Fruit fly (Drosophila melanogaster): ENCODE data around the gene Fancd2.

The Fancd2 gene

dm6 chr3R:20832689-20833524 lies 16.9 kb upstream of the Fancd2 start, which contains the start of gene Synd (continued):
- TF ChIP-seq lola (GFP tag; optimal IDR thresholded peaks at IDR 0.05) (peak; percentile 12), dmrt93B (GFP tag; optimal IDR thresholded peaks at IDR 0.05) (no peak), foxo (GFP tag; optimal IDR thresholded peaks at IDR 0.05) (peak in 1 of 2 experiments; percentile 55), woc (GFP tag; optimal IDR thresholded peaks at IDR 0.05) (peak; percentile 2), tai (GFP tag; optimal IDR thresholded peaks at IDR 0.05) (peak; percentile 17), Dif (GFP tag; optimal IDR thresholded peaks at IDR 0.05; ENCODE audit: partially characterized antibody) (peak; percentile 11), CG32264 (GFP tag; optimal IDR thresholded peaks at IDR 0.05) (no peak), Myc (optimal IDR thresholded peaks at IDR 0.05) (no peak)

- TF ChIP-seq CrebA (GFP tag; optimal IDR thresholded peaks at IDR 0.05; ENCODE audit: borderline replicate concordance) (no peak), Jra (GFP tag; optimal IDR thresholded peaks at IDR 0.05) (no peak), sage (GFP tag; optimal IDR thresholded peaks at IDR 0.05) (peak; percentile 2)
These were observed 15.0 kb upstream of the Fancd2 start, which contains the start of gene CG31223 for dm6 chr3R:20830963-20831362. Gene CG31223, plus strand, starts transcription at chr3R:20831127.

dm6 chr3R:20830153-20830695 lies 14.2 kb upstream of the Fancd2 start, which contains the start of gene Adss:
Gene Adss, minus strand, starts transcription at chr3R:20830580.
- TF ChIP-seq h (GFP tag; optimal IDR thresholded peaks at IDR 0.05) (peak; percentile 14), foxo (GFP tag; optimal IDR thresholded peaks at IDR 0.05) (peak in 1 of 2 experiments; percentile 9), dl (GFP tag; optimal IDR thresholded peaks at IDR 0.05; ENCODE audit: insufficient read depth in 1 of 2, partially characterized antibody in 2 of 2) (peak in 1 of 2 experiments; percentile 1), rgr (GFP tag; optimal IDR thresholded peaks at IDR 0.05) (peak; percentile 9), sv (GFP tag; optimal IDR thresholded peaks at IDR 0.05) (no peak), HLH106 (tag; optimal IDR thresholded peaks at IDR 0.05) (peak; percentile 42), br (GFP tag; optimal IDR thresholded peaks at IDR 0.05) (no peak), Hr83 (GFP tag; optimal IDR thresholded peaks at IDR 0.05; ENCODE audit: poor library complexity, severe bottlenecking) (peak; percentile 59), Abd-B (GFP tag; optimal IDR thresholded peaks at IDR 0.05) (no peak), Sp1 (GFP tag; optimal IDR thresholded peaks at IDR 0.05) (peak; percentile 41), Jra (GFP tag; optimal IDR thresholded peaks at IDR 0.05) (no peak), Rel (GFP tag; optimal IDR thresholded peaks at IDR 0.05) (no peak), Rel (tag; optimal IDR thresholded peaks at IDR 0.05) (peak; percentile 55), Dif (GFP tag; optimal IDR thresholded peaks at IDR 0.05; ENCODE audit: partially characterized antibody) (peak; percentile 9), fru (GFP tag; optimal IDR thresholded peaks at IDR 0.05) (peak; percentile 20), CrebA (GFP tag; optimal IDR thresholded peaks at IDR 0.05; ENCODE audit: borderline replicate concordance) (no peak), CG9705 (GFP tag; optimal IDR thresholded peaks at IDR 0.05) (no peak), GATAd (GFP tag; optimal IDR thresholded peaks at IDR 0.05) (no peak), sage (GFP tag; optimal IDR thresholded peaks at IDR 0.05) (no peak), CG32264 (GFP tag; optimal IDR thresholded peaks at IDR 0.05) (no peak), OdsH (GFP tag; optimal IDR thresholded peaks at IDR 0.05) (no peak)

- TF ChIP-seq foxo (GFP tag; optimal IDR thresholded peaks at IDR 0.05), result peak in 1 of 2 experiments; percentile 1
- TF ChIP-seq psq (GFP tag; optimal IDR thresholded peaks at IDR 0.05), result peak; percentile 22
- TF ChIP-seq Dif (GFP tag; optimal IDR thresholded peaks at IDR 0.05; ENCODE audit: partially characterized antibody), result peak; percentile 45
- peak; percentile 22 for TF ChIP-seq rgr (GFP tag; optimal IDR thresholded peaks at IDR 0.05)
- no peak for TF ChIP-seq lola (GFP tag; optimal IDR thresholded peaks at IDR 0.05)
- TF ChIP-seq dl (GFP tag; optimal IDR thresholded peaks at IDR 0.05; ENCODE audit: insufficient read depth in 1 of 2, partially characterized antibody in 2 of 2), result peak; percentile 20 to 57
- peak; percentile 14 for TF ChIP-seq HLH106 (tag; optimal IDR thresholded peaks at IDR 0.05)
- TF ChIP-seq usp (GFP tag; optimal IDR thresholded peaks at IDR 0.05), result no peak
- TF ChIP-seq Hr83 (GFP tag; optimal IDR thresholded peaks at IDR 0.05; ENCODE audit: poor library complexity, severe bottlenecking), result peak; percentile 87
- TF ChIP-seq Myc (optimal IDR thresholded peaks at IDR 0.05), result peak; percentile 97
- peak; percentile 70 for TF ChIP-seq br (GFP tag; optimal IDR thresholded peaks at IDR 0.05)
- TF ChIP-seq h (GFP tag; optimal IDR thresholded peaks at IDR 0.05), result peak; percentile 39
- peak; percentile 19 for TF ChIP-seq Jra (GFP tag; optimal IDR thresholded peaks at IDR 0.05)
- peak; percentile 48 for TF ChIP-seq Rel (GFP tag; optimal IDR thresholded peaks at IDR 0.05)
- peak; percentile 90 for TF ChIP-seq Rel (tag; optimal IDR thresholded peaks at IDR 0.05)
- TF ChIP-seq CrebA (GFP tag; optimal IDR thresholded peaks at IDR 0.05; ENCODE audit: borderline replicate concordance), result no peak
- TF ChIP-seq N (GFP tag; optimal IDR thresholded peaks at IDR 0.05), result peak; percentile 80
- peak; percentile 79 for TF ChIP-seq woc (GFP tag; optimal IDR thresholded peaks at IDR 0.05)
- no peak for TF ChIP-seq Vsx2 (GFP tag; optimal IDR thresholded peaks at IDR 0.05; ENCODE audit: partially characterized antibody)
These were observed 13.6 kb upstream of the Fancd2 start for dm6 chr3R:20829416-20830131.

All from whole organism, wandering third instar larva.